Fruit fly (Drosophila melanogaster): Measurements from ENCODE around the gene CG31800.

- TF ChIP-seq h (optimal IDR thresholded peaks at IDR 0.05) (no peak), insv (optimal IDR thresholded peaks at IDR 0.05) (no peak), Sin3A (optimal IDR thresholded peaks at IDR 0.05) (no peak)
These were observed 18.7 kb downstream of the CG31800 start for dm6 chr2L:19015628-19016027.
